Worm (Caenorhabditis elegans) whole organism, midembryonic: Measurements from ENCODE around the gene F46H6.5.

Source experiments
- T22C8.4 ChIP-seq: fragments of 200-800 bp; sonication (Bioruptor generic); IDR thresholded peaks from 2 replicates; pipeline ENCODE4 v1.3.6; 2022; ENCODE audit warnings: missing genetic modification characterization, missing compliant biosample characterization
- cog-1 ChIP-seq: sonication (generic microtip); optimal IDR thresholded peaks from 2 replicates; lab custom pipeline; 2016; ENCODE audit warnings: missing genetic modification characterization, missing compliant biosample characterization
- flt-1 ChIP-seq: fragments of 200-800 bp; sonication (Bioruptor generic); IDR thresholded peaks from 2 replicates; pipeline ENCODE4 v1.3.6; 2022; ENCODE audit warnings: missing genetic modification characterization, missing compliant biosample characterization
- klf-2 ChIP-seq: fragments of 200-800 bp; sonication (Bioruptor generic); conservative IDR thresholded peaks from 2 replicates; pipeline ENCODE4 v1.3.6; 2022; ENCODE audit warnings: missing genetic modification reagents, missing genetic modification characterization, missing compliant biosample characterization
- med-1 ChIP-seq: sonication (generic microtip); optimal IDR thresholded peaks from 2 replicates; lab custom pipeline; 2017; ENCODE audit warnings: missing genetic modification characterization, mild to moderate bottlenecking, missing compliant biosample characterization, antibody characterized with exemption, missing genetic modification reagents; ENCODE audit not compliant: insufficient read depth
- ref-1 ChIP-seq: fragments of 200-800 bp; sonication (Bioruptor generic); conservative IDR thresholded peaks from 2 replicates; pipeline ENCODE4 v1.3.6; 2022; ENCODE audit warnings: missing genetic modification reagents, missing genetic modification characterization, missing compliant biosample characterization
- tab-1 ChIP-seq: fragments of 200-800 bp; sonication (Bioruptor generic); IDR thresholded peaks from 2 replicates; pipeline ENCODE4 v1.3.6; 2022; ENCODE audit warnings: missing genetic modification characterization, missing compliant biosample characterization
- ztf-23 ChIP-seq: fragments of 200-800 bp; sonication (Bioruptor generic); IDR thresholded peaks from 2 replicates; pipeline ENCODE4 v1.3.6; 2022; ENCODE audit warnings: missing genetic modification reagents, missing genetic modification characterization, missing compliant biosample characterization
- ztf-29 ChIP-seq: fragments of 200-800 bp; sonication (Bioruptor generic); IDR thresholded peaks from 2 replicates; pipeline ENCODE4 v1.3.6; 2022; ENCODE audit warnings: missing genetic modification reagents, missing genetic modification characterization, missing compliant biosample characterization

F46H6.5 gene

ce11 chrX:4484072-4484471, 7.9 kb downstream of the F46H6.5 start:
- TF ChIP-seq tab-1 (GFP tag; lab: Robert Waterston, UW) (no peak), ztf-29 (GFP tag; lab: Robert Waterston, UW) (no peak), flt-1 (GFP tag; lab: Robert Waterston, UW) (no peak), ref-1 (GFP tag; lab: Robert Waterston, UW) (no peak), med-1 (GFP tag; lab: Kevin White, UChicago) (no peak), T22C8.4 (no peak), cog-1 (tag; lab: Kevin White, UChicago) (no peak), klf-2 (GFP tag; lab: Robert Waterston, UW) (no peak), ztf-23 (no peak)

- TF ChIP-seq ztf-29 (GFP tag; lab: Robert Waterston, UW) (no peak), ref-1 (GFP tag; lab: Robert Waterston, UW) (no peak), T22C8.4 (no peak), flt-1 (GFP tag; lab: Robert Waterston, UW) (no peak), ztf-23 (no peak), med-1 (GFP tag; lab: Kevin White, UChicago) (no peak), tab-1 (GFP tag; lab: Robert Waterston, UW) (no peak), cog-1 (tag; lab: Kevin White, UChicago) (no peak), klf-2 (GFP tag; lab: Robert Waterston, UW) (no peak)
Measured at ce11 chrX:4480800-4481199, 11.2 kb downstream of the F46H6.5 start.

ce11 chrX:4479960-4480359, 12.0 kb downstream of the F46H6.5 start:
- TF ChIP-seq flt-1 (GFP tag; lab: Robert Waterston, UW), result no peak
- TF ChIP-seq T22C8.4, result no peak
- no peak for TF ChIP-seq klf-2 (GFP tag; lab: Robert Waterston, UW)
- TF ChIP-seq cog-1 (tag; lab: Kevin White, UChicago), result no peak
- TF ChIP-seq ref-1 (GFP tag; lab: Robert Waterston, UW), result no peak
- no peak for TF ChIP-seq med-1 (GFP tag; lab: Kevin White, UChicago)
- TF ChIP-seq ztf-23, result no peak
- TF ChIP-seq ztf-29 (GFP tag; lab: Robert Waterston, UW), result no peak
- no peak for TF ChIP-seq tab-1 (GFP tag; lab: Robert Waterston, UW)

ce11 chrX:4478503-4478902, 13.5 kb downstream of the F46H6.5 start:
- no peak for TF ChIP-seq ref-1 (GFP tag; lab: Robert Waterston, UW)
- no peak for TF ChIP-seq flt-1 (GFP tag; lab: Robert Waterston, UW)
- TF ChIP-seq tab-1 (GFP tag; lab: Robert Waterston, UW), result no peak
- TF ChIP-seq ztf-29 (GFP tag; lab: Robert Waterston, UW), result no peak
- TF ChIP-seq cog-1 (tag; lab: Kevin White, UChicago), result no peak
- TF ChIP-seq klf-2 (GFP tag; lab: Robert Waterston, UW), result no peak
- no peak for TF ChIP-seq T22C8.4
- TF ChIP-seq med-1 (GFP tag; lab: Kevin White, UChicago), result no peak
- no peak for TF ChIP-seq ztf-23

- TF ChIP-seq T22C8.4, result no peak
- peak; percentile 50 for TF ChIP-seq cog-1 (tag; lab: Kevin White, UChicago)
- TF ChIP-seq ztf-23, result 0 out of 2 replicates have a peak, but pooled peaks have one; percentile 16
Measured at ce11 chrX:4469297-4469816, 22.7 kb downstream of the F46H6.5 start, which contains the start of gene asb-2. Gene asb-2 (plus strand): TSS chrX:4469766.

ce11 chrX:4466218-4466617, 25.8 kb downstream of the F46H6.5 start, which contains the start of gene nmur-3:
Gene nmur-3 (plus strand): TSS chrX:4466518.
- TF ChIP-seq cog-1 (tag; lab: Kevin White, UChicago) (no peak), med-1 (GFP tag; lab: Kevin White, UChicago) (no peak), klf-2 (GFP tag; lab: Robert Waterston, UW) (no peak), ref-1 (GFP tag; lab: Robert Waterston, UW) (no peak), T22C8.4 (no peak), flt-1 (GFP tag; lab: Robert Waterston, UW) (no peak), tab-1 (GFP tag; lab: Robert Waterston, UW) (no peak), ztf-23 (no peak), ztf-29 (GFP tag; lab: Robert Waterston, UW) (no peak)

- TF ChIP-seq tab-1 (GFP tag; lab: Robert Waterston, UW) (no peak), ztf-29 (GFP tag; lab: Robert Waterston, UW) (no peak), ztf-23 (no peak), ref-1 (GFP tag; lab: Robert Waterston, UW) (no peak), med-1 (GFP tag; lab: Kevin White, UChicago) (no peak), flt-1 (GFP tag; lab: Robert Waterston, UW) (no peak), T22C8.4 (no peak), cog-1 (tag; lab: Kevin White, UChicago) (no peak), klf-2 (GFP tag; lab: Robert Waterston, UW) (no peak)
Measured at ce11 chrX:4464367-4464766, 27.6 kb downstream of the F46H6.5 start.

- TF ChIP-seq cog-1 (tag; lab: Kevin White, UChicago) (no peak), ztf-23 (no peak), klf-2 (GFP tag; lab: Robert Waterston, UW) (no peak), T22C8.4 (no peak), ztf-29 (GFP tag; lab: Robert Waterston, UW) (no peak), tab-1 (GFP tag; lab: Robert Waterston, UW) (no peak), ref-1 (GFP tag; lab: Robert Waterston, UW) (no peak), flt-1 (GFP tag; lab: Robert Waterston, UW) (no peak), med-1 (GFP tag; lab: Kevin White, UChicago) (no peak)
Measured at ce11 chrX:4462390-4462789, 29.6 kb downstream of the F46H6.5 start, which contains the start of gene atg-16.1. Gene atg-16.1 (minus strand): TSS chrX:4462465.

- TF ChIP-seq ztf-23, result no peak
- TF ChIP-seq tab-1 (GFP tag; lab: Robert Waterston, UW), result 0 out of 2 replicates have a peak, but pooled peaks have one; percentile 39
- TF ChIP-seq ref-1 (GFP tag; lab: Robert Waterston, UW), result no peak
- no peak for TF ChIP-seq klf-2 (GFP tag; lab: Robert Waterston, UW)
- 0 out of 2 replicates have a peak, but pooled peaks have one; percentile 36 for TF ChIP-seq flt-1 (GFP tag; lab: Robert Waterston, UW)
Measured at ce11 chrX:4457853-4458322, 34.1 kb downstream of the F46H6.5 start, which contains the start of gene aps-2. Gene aps-2 (plus strand): TSS chrX:4458272.
